Worm (Caenorhabditis elegans) whole organism, mixed stage, embryonic: ENCODE data around the gene F56D6.21.

ENCODE experiments used
- elt-3 ChIP-seq: fragments of 150-350 bp; optimal IDR thresholded peaks from 2 replicates; lab custom pipeline; 2014; ENCODE audit warnings: missing biosample characterization, missing genetic modification characterization
- ham-2 ChIP-seq: fragments of 200-800 bp; sonication (Bioruptor generic); optimal IDR thresholded peaks from 2 replicates; lab custom pipeline; 2018; ENCODE audit warnings: mild to moderate bottlenecking, missing genetic modification characterization, missing compliant biosample characterization
- nhr-28 ChIP-seq: fragments of 150-350 bp; optimal IDR thresholded peaks from 2 replicates; lab custom pipeline; 2014; ENCODE audit warnings: missing biosample characterization, missing genetic modification characterization
- pha-4 ChIP-seq: fragments of 150-350 bp; optimal IDR thresholded peaks from 2 replicates; lab custom pipeline; 2018; ENCODE audit warnings: missing biosample characterization, missing genetic modification reagents, missing genetic modification characterization
- ztf-11 ChIP-seq: fragments of 150-350 bp; optimal IDR thresholded peaks from 2 replicates; lab custom pipeline; 2014; ENCODE audit warnings: missing biosample characterization, missing genetic modification characterization

DNA sequence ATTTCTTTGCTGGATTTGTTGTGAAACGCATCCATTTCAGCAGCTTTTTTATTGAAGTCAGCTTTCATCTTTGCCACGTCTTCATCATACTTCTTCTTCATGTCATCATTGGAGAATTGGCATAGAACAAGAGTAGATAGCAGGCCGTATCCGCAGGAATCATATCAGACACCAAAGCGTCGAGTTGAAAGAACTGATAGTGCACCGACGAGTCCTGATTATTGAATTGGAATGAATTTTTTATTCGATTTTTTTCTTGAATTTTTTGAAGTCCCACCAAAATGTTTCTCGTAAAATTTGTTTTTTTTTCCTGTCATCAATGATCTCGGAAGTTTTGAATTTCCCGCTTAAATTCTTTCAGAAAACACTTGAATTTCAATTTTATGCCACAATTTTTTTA lies 1.7 kb downstream of the F56D6.21 start, which contains the start of gene F56D6.11:
- TF ChIP-seq ham-2 (GFP tag; lab: Kevin White, UChicago) (no peak), elt-3 (tag; lab: Kevin White, UChicago) (no peak), ztf-11 (no peak), pha-4 (no peak), nhr-28 (tag; lab: Kevin White, UChicago) (no peak)
